Worm (Caenorhabditis elegans): ENCODE measurements around the gene F10D7.5.

The F10D7.5 gene

DNA sequence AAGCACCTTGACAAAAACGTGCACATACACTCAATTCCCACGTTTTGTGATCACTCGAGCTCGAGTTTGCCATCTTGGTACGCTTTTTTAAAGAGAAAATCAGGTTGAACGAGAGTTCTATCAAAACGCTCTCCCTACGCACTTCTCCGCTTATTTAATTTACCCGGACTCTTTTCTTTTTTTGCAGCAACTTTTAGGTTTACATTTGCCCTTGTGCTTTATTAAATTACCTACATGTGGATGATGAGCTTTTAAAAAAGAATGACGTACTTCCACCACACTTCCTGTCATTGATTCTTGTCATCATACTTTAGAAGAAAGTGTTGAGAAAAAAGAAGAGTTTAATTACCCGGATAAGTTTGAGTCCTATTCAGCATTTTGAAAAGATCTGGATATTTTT, 39.3 kb downstream of the F10D7.5 start:
- TF ChIP-seq ztf-23 (GFP tag; IDR thresholded peaks at IDR 0.05) = no peak
- no peak for TF ChIP-seq T22C8.4 (GFP tag; IDR thresholded peaks at IDR 0.05)
- TF ChIP-seq cog-1 (tag; optimal IDR thresholded peaks at IDR 0.05) = no peak
- no peak for TF ChIP-seq flt-1 (GFP tag; IDR thresholded peaks at IDR 0.05)
- no peak for TF ChIP-seq klf-2 (GFP tag; conservative IDR thresholded peaks at IDR 0.05)
- no peak for TF ChIP-seq ztf-29 (GFP tag; IDR thresholded peaks at IDR 0.05)
- no peak for TF ChIP-seq tab-1 (GFP tag; IDR thresholded peaks at IDR 0.05)
- TF ChIP-seq ref-1 (GFP tag; conservative IDR thresholded peaks at IDR 0.05) = no peak
- no peak for TF ChIP-seq med-1 (GFP tag; optimal IDR thresholded peaks at IDR 0.05; ENCODE audit: insufficient read depth)

DNA sequence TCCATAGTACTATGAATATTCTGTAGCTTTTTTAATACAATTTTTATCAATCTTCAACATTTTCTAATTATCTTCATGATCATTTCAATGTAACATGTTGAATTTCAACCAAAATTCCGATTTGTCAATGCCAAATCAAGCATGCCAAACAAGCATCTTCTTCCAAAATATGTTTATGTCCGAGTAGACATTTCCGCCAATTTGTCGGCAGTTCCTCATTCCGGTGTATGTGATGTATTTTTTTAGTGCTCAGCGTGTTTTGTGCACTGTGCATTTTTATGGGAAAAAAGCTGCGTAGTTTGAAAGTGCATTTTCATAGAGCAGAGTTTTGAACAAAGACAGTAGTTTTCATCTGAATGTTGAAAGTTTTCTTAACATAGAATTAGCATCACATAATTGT, 42.0 kb downstream of the F10D7.5 start:
- TF ChIP-seq ztf-23 (GFP tag; IDR thresholded peaks at IDR 0.05) (no peak), flt-1 (GFP tag; IDR thresholded peaks at IDR 0.05) (no peak), ztf-29 (GFP tag; IDR thresholded peaks at IDR 0.05) (no peak), tab-1 (GFP tag; IDR thresholded peaks at IDR 0.05) (no peak), cog-1 (tag; optimal IDR thresholded peaks at IDR 0.05) (no peak), ref-1 (GFP tag; conservative IDR thresholded peaks at IDR 0.05) (no peak), med-1 (GFP tag; optimal IDR thresholded peaks at IDR 0.05; ENCODE audit: insufficient read depth) (no peak), klf-2 (GFP tag; conservative IDR thresholded peaks at IDR 0.05) (no peak), T22C8.4 (GFP tag; IDR thresholded peaks at IDR 0.05) (no peak)

DNA sequence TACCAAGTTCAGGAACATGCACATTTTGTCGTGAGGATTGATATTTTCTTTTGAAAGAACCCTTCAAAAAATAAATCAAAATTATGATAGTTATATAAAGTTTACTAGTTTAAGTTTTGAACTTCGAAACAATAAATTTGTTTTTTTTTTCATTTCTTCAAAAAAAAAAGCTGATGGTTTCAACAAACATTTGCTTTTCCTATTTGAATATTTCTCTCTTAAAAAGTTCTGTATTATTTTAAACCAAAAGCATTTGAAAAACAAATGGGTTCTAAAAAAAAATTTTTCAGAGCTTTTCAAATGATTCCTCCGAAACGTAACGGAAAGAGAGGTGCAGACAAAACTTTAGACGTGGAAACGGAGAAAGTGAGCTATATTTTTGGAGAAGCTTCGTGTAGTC, 50.9 kb downstream of the F10D7.5 start, which contains the start of gene C53C11.1:
Gene C53C11.1, plus strand, starts transcription at position 301 of the 400 bp plus-strand sequence.
- no peak for TF ChIP-seq klf-2 (GFP tag; conservative IDR thresholded peaks at IDR 0.05)

DNA sequence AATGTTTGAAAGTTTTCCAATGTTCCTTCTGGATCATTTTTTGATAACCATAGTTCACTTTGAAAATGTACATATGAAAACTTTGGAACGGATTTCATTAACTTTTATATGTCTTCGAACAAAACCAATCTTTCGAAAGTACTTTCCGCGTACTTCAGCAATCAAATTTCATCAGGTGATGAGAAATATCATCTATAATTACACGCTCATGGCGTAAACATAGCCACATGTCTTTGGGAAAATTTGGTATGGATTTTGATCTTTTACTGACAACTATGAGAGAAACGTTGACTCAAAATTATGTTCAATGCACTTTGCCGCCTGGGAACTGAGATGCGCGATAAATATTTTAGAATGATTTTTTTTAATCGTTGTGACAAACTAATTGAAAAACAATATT, 52.5 kb downstream of the F10D7.5 start:
- TF ChIP-seq cog-1 (tag; optimal IDR thresholded peaks at IDR 0.05) (no peak), flt-1 (GFP tag; IDR thresholded peaks at IDR 0.05) (no peak), med-1 (GFP tag; optimal IDR thresholded peaks at IDR 0.05; ENCODE audit: insufficient read depth) (no peak), tab-1 (GFP tag; IDR thresholded peaks at IDR 0.05) (no peak), klf-2 (GFP tag; conservative IDR thresholded peaks at IDR 0.05) (no peak), ztf-29 (GFP tag; IDR thresholded peaks at IDR 0.05) (no peak), T22C8.4 (GFP tag; IDR thresholded peaks at IDR 0.05) (no peak), ztf-23 (GFP tag; IDR thresholded peaks at IDR 0.05) (no peak), ref-1 (GFP tag; conservative IDR thresholded peaks at IDR 0.05) (no peak)

DNA sequence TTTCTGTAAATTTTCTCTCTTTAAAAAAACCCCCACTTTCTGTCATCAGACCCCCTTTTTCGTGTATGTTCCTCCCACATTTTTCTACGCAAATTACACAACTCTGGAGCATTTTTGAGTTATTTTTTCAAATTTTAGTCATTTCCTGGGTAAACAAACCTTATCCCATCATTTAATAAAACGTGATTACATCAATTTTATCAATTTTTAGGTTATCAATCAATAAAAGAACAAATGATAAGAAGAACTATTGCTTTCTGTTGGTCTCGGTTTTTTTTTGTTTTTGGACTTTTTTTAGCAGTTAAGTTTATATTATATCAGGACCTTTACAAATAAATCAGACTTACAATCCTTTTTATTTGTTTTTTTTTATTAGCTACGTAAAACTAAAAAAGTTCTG, 55.1 kb downstream of the F10D7.5 start, which contains the start of gene C53C11.2:
Gene C53C11.2, plus strand, starts transcription at position 284 of the 400 bp plus-strand sequence.
- TF ChIP-seq flt-1 (GFP tag; IDR thresholded peaks at IDR 0.05) (no peak), ztf-29 (GFP tag; IDR thresholded peaks at IDR 0.05) (no peak), T22C8.4 (GFP tag; IDR thresholded peaks at IDR 0.05) (no peak), med-1 (GFP tag; optimal IDR thresholded peaks at IDR 0.05; ENCODE audit: insufficient read depth) (no peak), tab-1 (GFP tag; IDR thresholded peaks at IDR 0.05) (no peak), cog-1 (tag; optimal IDR thresholded peaks at IDR 0.05) (no peak)

DNA sequence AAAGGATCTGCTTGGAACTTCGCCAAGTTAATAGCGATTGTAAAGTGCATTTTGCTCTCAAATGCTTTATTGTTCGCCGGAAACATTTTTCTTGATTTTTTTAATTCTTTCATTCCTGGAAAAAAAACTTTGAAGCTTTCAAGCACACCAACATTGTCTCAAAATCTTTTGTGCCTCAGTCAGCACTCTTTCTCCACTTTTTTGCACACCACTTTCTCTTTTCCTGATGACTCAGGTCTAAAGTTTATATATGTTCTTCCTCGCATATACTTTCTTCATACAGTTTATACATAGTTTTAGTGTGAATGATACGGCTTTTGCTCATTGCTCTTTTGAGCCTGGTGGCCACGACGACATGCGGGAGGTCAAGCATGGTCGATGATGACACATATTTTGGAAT, 57.7 kb downstream of the F10D7.5 start, which contains the start of gene C53C11.5:
Gene C53C11.5, plus strand, starts transcription at position 301 of the 400 bp plus-strand sequence.
- TF ChIP-seq med-1 (GFP tag; optimal IDR thresholded peaks at IDR 0.05; ENCODE audit: insufficient read depth) = no peak
- no peak for TF ChIP-seq flt-1 (GFP tag; IDR thresholded peaks at IDR 0.05)
- TF ChIP-seq klf-2 (GFP tag; conservative IDR thresholded peaks at IDR 0.05) = no peak
- TF ChIP-seq ztf-23 (GFP tag; IDR thresholded peaks at IDR 0.05) = no peak
- TF ChIP-seq ref-1 (GFP tag; conservative IDR thresholded peaks at IDR 0.05) = no peak
- no peak for TF ChIP-seq tab-1 (GFP tag; IDR thresholded peaks at IDR 0.05)
- no peak for TF ChIP-seq T22C8.4 (GFP tag; IDR thresholded peaks at IDR 0.05)
- no peak for TF ChIP-seq cog-1 (tag; optimal IDR thresholded peaks at IDR 0.05)
- TF ChIP-seq ztf-29 (GFP tag; IDR thresholded peaks at IDR 0.05) = no peak

Measured in whole organism, midembryonic.